Worm (Caenorhabditis elegans): Measurements from ENCODE around the gene C32B5.15.

- no peak for TF ChIP-seq him-1 (tag; optimal IDR thresholded peaks at IDR 0.05)
- TF ChIP-seq dao-5 (tag; optimal IDR thresholded peaks at IDR 0.05) = no peak
- no peak for TF ChIP-seq W03F9.2 (tag; optimal IDR thresholded peaks at IDR 0.05)
Observed at ce11 chrII:937265-937664, 35.5 kb downstream of the C32B5.15 start.

Data from whole organism, L4/young adult.